Fruit fly (Drosophila melanogaster): Measurements from ENCODE around the gene MtnA.

MtnA gene

DNA sequence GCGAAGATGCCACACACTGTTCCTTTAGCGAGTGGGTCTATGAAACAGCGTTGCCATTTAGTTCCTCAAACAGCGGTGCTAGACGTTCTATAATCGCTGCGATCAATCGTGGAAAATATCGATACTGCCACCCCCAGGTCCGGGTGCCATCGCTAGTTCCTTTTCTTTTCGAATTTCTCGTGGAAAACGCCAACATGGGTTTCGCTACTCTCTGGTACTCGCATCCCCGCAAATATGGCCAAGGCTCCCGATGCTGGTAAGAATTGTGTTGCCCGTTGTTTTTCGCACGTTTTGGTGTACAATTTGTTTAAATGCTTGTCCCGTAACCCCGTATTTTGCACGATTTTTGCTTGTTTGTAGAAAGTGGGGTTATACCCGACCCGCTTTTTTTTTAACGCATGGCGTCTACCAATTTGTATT lies 6.2 kb downstream of the MtnA start, which contains the start of gene RpS29 (continued):
- peak; percentile 43 for TF ChIP-seq CG2875 (GFP tag; optimal IDR thresholded peaks at IDR 0.05)
- TF ChIP-seq Hand (GFP tag; optimal IDR thresholded peaks at IDR 0.05), result peak; percentile 62
- peak; percentile 58 for TF ChIP-seq lbe (GFP tag; optimal IDR thresholded peaks at IDR 0.05)
- TF ChIP-seq CG10321 (GFP tag; IDR thresholded peaks at IDR 0.05), result peak; percentile 54; the same call in 1 of the 2 replicates
- TF ChIP-seq pnt (GFP tag; optimal IDR thresholded peaks at IDR 0.05), result peak; percentile 73
- peak; percentile 87 for TF ChIP-seq Sin3A (optimal IDR thresholded peaks at IDR 0.05)
- TF ChIP-seq CG31388 (GFP tag; optimal IDR thresholded peaks at IDR 0.05), result no peak
- TF ChIP-seq btn (GFP tag; optimal IDR thresholded peaks at IDR 0.05), result no peak
- no peak for TF ChIP-seq CG11093 (GFP tag; IDR thresholded peaks at IDR 0.05)
- TF ChIP-seq trem (tag; optimal IDR thresholded peaks at IDR 0.05), result peak; percentile 92
- peak; percentile 72 for TF ChIP-seq Dip3 (GFP tag; optimal IDR thresholded peaks at IDR 0.05)
- TF ChIP-seq eyg (GFP tag; optimal IDR thresholded peaks at IDR 0.05), result peak; percentile 70
- TF ChIP-seq CG11398 (GFP tag; optimal IDR thresholded peaks at IDR 0.05), result peak; percentile 65
- TF ChIP-seq CG3065 (GFP tag; optimal IDR thresholded peaks at IDR 0.05), result peak; percentile 29
- peak; percentile 68 for TF ChIP-seq CG12104 (GFP tag; optimal IDR thresholded peaks at IDR 0.05)
- TF ChIP-seq CG14014 (GFP tag; IDR thresholded peaks at IDR 0.05), result peak; percentile 79
- TF ChIP-seq Hr51 (GFP tag; optimal IDR thresholded peaks at IDR 0.05), result peak; percentile 50 to 85
- TF ChIP-seq CG4282 (GFP tag; optimal IDR thresholded peaks at IDR 0.05), result peak; percentile 84
- TF ChIP-seq exex (tag; optimal IDR thresholded peaks at IDR 0.05), result peak; percentile 39
- peak; percentile 99 for TF ChIP-seq Med (GFP tag)
- peak; percentile 54 for TF ChIP-seq gfzf (GFP tag; optimal IDR thresholded peaks at IDR 0.05)
- peak; percentile 89 for TF ChIP-seq hb (GFP tag; IDR thresholded peaks at IDR 0.05; ENCODE audit: partially characterized antibody)
- peak; percentile 64 for TF ChIP-seq salm (tag; optimal IDR thresholded peaks at IDR 0.05)
- TF ChIP-seq CG6765 (GFP tag; optimal IDR thresholded peaks at IDR 0.05), result peak; percentile 83
- no peak for TF ChIP-seq Lpt (GFP tag; optimal IDR thresholded peaks at IDR 0.05)
- peak in 1 of 2 experiments; percentile 73 for TF ChIP-seq insv (GFP tag; optimal IDR thresholded peaks at IDR 0.05)
- no peak for TF ChIP-seq Dip2 (GFP tag; IDR thresholded peaks at IDR 0.05)
- no peak for TF ChIP-seq CG4707 (GFP tag; optimal IDR thresholded peaks at IDR 0.05)
- TF ChIP-seq CG14965 (GFP tag; optimal IDR thresholded peaks at IDR 0.05; ENCODE audit: borderline replicate concordance), result peak; percentile 21
- TF ChIP-seq CG7963 (GFP tag; IDR thresholded peaks at IDR 0.05; ENCODE audit: partially characterized antibody), result peak; percentile 79
- TF ChIP-seq phol (tag; optimal IDR thresholded peaks at IDR 0.05), result peak; percentile 82
- TF ChIP-seq Dad (GFP tag; optimal IDR thresholded peaks at IDR 0.05), result peak; percentile 84
- peak; percentile 68; the same call in 1 of the 3 replicates for TF ChIP-seq H15 (GFP tag; IDR thresholded peaks at IDR 0.05)
- TF ChIP-seq abd-A (tag; optimal IDR thresholded peaks at IDR 0.05), result no peak
- TF ChIP-seq CG8089 (GFP tag; optimal IDR thresholded peaks at IDR 0.05), result peak; percentile 80
- TF ChIP-seq Sox102F (GFP tag; optimal IDR thresholded peaks at IDR 0.05), result peak; percentile 14
- peak; percentile 79 for TF ChIP-seq CG11085 (GFP tag; IDR thresholded peaks at IDR 0.05)
- TF ChIP-seq ems (GFP tag; optimal IDR thresholded peaks at IDR 0.05), result peak; percentile 84
- TF ChIP-seq row (GFP tag; IDR thresholded peaks at IDR 0.05), result peak; percentile 75
- TF ChIP-seq grau (tag; optimal IDR thresholded peaks at IDR 0.05), result peak; percentile 76
- peak; percentile 74 for TF ChIP-seq tin (GFP tag; optimal IDR thresholded peaks at IDR 0.05)
- peak; percentile 84 for TF ChIP-seq fu2 (GFP tag; optimal IDR thresholded peaks at IDR 0.05)
- TF ChIP-seq CG4730 (GFP tag; IDR thresholded peaks at IDR 0.05), result peak; percentile 46; the same call in 1 of the 2 replicates
- peak; percentile 77 for TF ChIP-seq pfk (GFP tag; optimal IDR thresholded peaks at IDR 0.05)
- peak; percentile 78 for TF ChIP-seq MBD-R2 (GFP tag; IDR thresholded peaks at IDR 0.05)
- TF ChIP-seq CG12236 (GFP tag; optimal IDR thresholded peaks at IDR 0.05), result peak; percentile 42
- TF ChIP-seq Blimp-1 (GFP tag; optimal IDR thresholded peaks at IDR 0.05), result peak; percentile 60
- TF ChIP-seq BtbVII (GFP tag; optimal IDR thresholded peaks at IDR 0.05), result peak; percentile 78
- peak; percentile 56 for TF ChIP-seq Neu2 (GFP tag; optimal IDR thresholded peaks at IDR 0.05; ENCODE audit: borderline replicate concordance)
- no peak for TF ChIP-seq D (optimal IDR thresholded peaks at IDR 0.05)
- peak; percentile 60 for TF ChIP-seq D (GFP tag; optimal IDR thresholded peaks at IDR 0.05)
